Fruit fly (Drosophila melanogaster) whole organism, embryonic: ENCODE results near the gene T48.

Experiments used
- CG10654 ChIP-seq: fragments of 200-800 bp; sonication (Bioruptor generic); optimal IDR thresholded peaks from 2 replicates; lab custom pipeline; 2016; ENCODE audit warnings: missing biosample characterization, missing genetic modification characterization
- CG11247 ChIP-seq: fragments of 200-800 bp; sonication (Bioruptor generic); IDR thresholded peaks from 2 replicates; pipeline ENCODE4 v1.3.6; 2022; ENCODE audit warnings: missing biosample characterization, missing genetic modification characterization
- CG11723 ChIP-seq: fragments of 200-800 bp; sonication (Bioruptor generic); optimal IDR thresholded peaks from 2 replicates; lab custom pipeline; 2017; ENCODE audit warnings: missing biosample characterization, mild to moderate bottlenecking, missing genetic modification characterization
- CG12071 ChIP-seq: fragments of 200-800 bp; sonication (Bioruptor generic); optimal IDR thresholded peaks from 3 replicates; lab custom pipeline; 2018; ENCODE audit warnings: missing biosample characterization, mild to moderate bottlenecking, missing genetic modification characterization
- CG12391 ChIP-seq: fragments of 200-800 bp; sonication (Bioruptor generic); optimal IDR thresholded peaks from 3 replicates; lab custom pipeline; 2018; ENCODE audit warnings: missing biosample characterization, mild to moderate bottlenecking, missing genetic modification characterization, moderate library complexity
- CG12769 ChIP-seq: fragments of 200-800 bp; sonication (Bioruptor generic); optimal IDR thresholded peaks from 2 replicates; lab custom pipeline; 2019; ENCODE audit warnings: missing biosample characterization, mild to moderate bottlenecking, missing genetic modification characterization, moderate library complexity
- CG13296 ChIP-seq: fragments of 200-800 bp; sonication (Bioruptor generic); optimal IDR thresholded peaks from 3 replicates; lab custom pipeline; 2018; ENCODE audit warnings: missing biosample characterization, mild to moderate bottlenecking, missing genetic modification characterization
- CG13894 ChIP-seq: fragments of 200-800 bp; sonication (Bioruptor generic); optimal IDR thresholded peaks from 3 replicates; lab custom pipeline; 2018; ENCODE audit warnings: missing biosample characterization, mild to moderate bottlenecking, missing genetic modification characterization, moderate library complexity
- CG14050 ChIP-seq: fragments of 200-800 bp; sonication (Bioruptor generic); IDR thresholded peaks from 3 replicates; pipeline ENCODE4 v1.3.6; 2022; ENCODE audit warnings: missing biosample characterization, missing genetic modification characterization
- CG1529 ChIP-seq: fragments of 200-800 bp; sonication (Bioruptor generic); optimal IDR thresholded peaks from 3 replicates; lab custom pipeline; 2018; ENCODE audit warnings: missing biosample characterization, missing genetic modification characterization
- CG32532 ChIP-seq: fragments of 200-800 bp; sonication (Bioruptor generic); IDR thresholded peaks from 2 replicates; pipeline ENCODE4 v1.3.6; 2022; ENCODE audit warnings: missing biosample characterization, missing genetic modification characterization
- CG3281 ChIP-seq: fragments of 200-800 bp; sonication (Bioruptor generic); optimal IDR thresholded peaks from 3 replicates; lab custom pipeline; 2017; ENCODE audit warnings: missing biosample characterization, mild to moderate bottlenecking, missing genetic modification characterization
- CG3407 ChIP-seq: fragments of 200-800 bp; sonication (Bioruptor generic); optimal IDR thresholded peaks from 2 replicates; lab custom pipeline; 2018; ENCODE audit warnings: missing biosample characterization, mild to moderate bottlenecking, missing genetic modification characterization
- CG4424 ChIP-seq: fragments of 200-800 bp; sonication (Bioruptor generic); optimal IDR thresholded peaks from 3 replicates; lab custom pipeline; 2016; ENCODE audit warnings: missing biosample characterization, missing genetic modification characterization
- CG4707 ChIP-seq: fragments of 200-800 bp; sonication (Bioruptor generic); optimal IDR thresholded peaks from 2 replicates; lab custom pipeline; 2018; ENCODE audit warnings: missing biosample characterization, mild to moderate bottlenecking, missing genetic modification characterization, moderate library complexity
- CG5180 ChIP-seq: fragments of 200-800 bp; sonication (Bioruptor generic); optimal IDR thresholded peaks from 3 replicates; lab custom pipeline; 2017; ENCODE audit warnings: missing biosample characterization, missing genetic modification characterization, mild to moderate bottlenecking, moderate library complexity, missing genetic modification reagents
- CG5953 ChIP-seq: fragments of 200-800 bp; sonication (Bioruptor generic); IDR thresholded peaks from 2 replicates; pipeline ENCODE4 v1.3.6; 2022; ENCODE audit warnings: missing biosample characterization, missing genetic modification characterization
- CG6683 ChIP-seq: fragments of 200-800 bp; sonication (Bioruptor generic); optimal IDR thresholded peaks from 2 replicates; lab custom pipeline; 2017; ENCODE audit warnings: missing biosample characterization, mild to moderate bottlenecking, missing genetic modification characterization, missing genetic modification reagents
- CG8290 ChIP-seq, 3 experiments: fragments of 200-800 bp; sonication (Bioruptor generic); optimal IDR thresholded peaks; 2 replicates each; lab custom pipeline; 2016 to 2019; ENCODE audit warnings: missing biosample characterization in 3 of 3, missing genetic modification characterization in 3 of 3, mild to moderate bottlenecking in 2 of 3, moderate library complexity in 1 of 3
- CG8359 ChIP-seq: fragments of 200-800 bp; sonication (Bioruptor generic); optimal IDR thresholded peaks from 2 replicates; lab custom pipeline; 2017; ENCODE audit warnings: missing biosample characterization, mild to moderate bottlenecking, missing genetic modification characterization, borderline replicate concordance
- CG8924 ChIP-seq: fragments of 200-800 bp; optimal IDR thresholded peaks from 3 replicates; lab custom pipeline; 2019; ENCODE audit warnings: missing biosample characterization, mild to moderate bottlenecking, missing genetic modification characterization, moderate library complexity
- Ets65A ChIP-seq: fragments of 200-800 bp; sonication (Bioruptor generic); peaks from one replicate; lab custom pipeline; 2016; ENCODE audit warnings: missing biosample characterization, missing genetic modification characterization
- Hr78 ChIP-seq, 2 experiments: fragments of 200-800 bp in 1 of 2; fragments of >200 bp in 1 of 2; sonication (Bioruptor generic) in 1 of 2; optimal IDR thresholded peaks; 2 replicates each; lab custom pipeline; 2017 to 2019; ENCODE audit warnings: missing biosample characterization in 2 of 2, missing genetic modification characterization in 2 of 2, mild to moderate bottlenecking in 1 of 2, moderate library complexity in 1 of 2
- Med ChIP-seq: fragments of 200-800 bp; sonication (Bioruptor generic); peaks from one replicate; lab custom pipeline; 2016; ENCODE audit warnings: missing biosample characterization, missing genetic modification characterization, mild to moderate bottlenecking, inconsistent platforms, moderate library complexity
- Mes4 ChIP-seq: fragments of 200-800 bp; sonication (Bioruptor generic); optimal IDR thresholded peaks from 2 replicates; lab custom pipeline; 2016; ENCODE audit warnings: missing biosample characterization, missing genetic modification characterization
- Mrtf ChIP-seq: fragments of 200-800 bp; sonication (Bioruptor generic); IDR thresholded peaks from 3 replicates; pipeline ENCODE4 v1.3.6; 2022; ENCODE audit warnings: missing biosample characterization, missing genetic modification characterization
- Sox100B ChIP-seq: fragments of 200-800 bp; sonication (Bioruptor generic); optimal IDR thresholded peaks from 3 replicates; lab custom pipeline; 2018; ENCODE audit warnings: missing biosample characterization, mild to moderate bottlenecking, missing genetic modification characterization
- Usf ChIP-seq: fragments of 200-800 bp; sonication (Bioruptor generic); optimal IDR thresholded peaks from 2 replicates; lab custom pipeline; 2017; ENCODE audit warnings: missing genotype, missing biosample characterization, missing genetic modification characterization
- Xbp1 ChIP-seq: fragments of 200-800 bp; sonication (Bioruptor generic); optimal IDR thresholded peaks from 3 replicates; lab custom pipeline; 2016; ENCODE audit warnings: missing biosample characterization, mild to moderate bottlenecking, missing genetic modification characterization
- abd-A ChIP-seq: fragments of 200-800 bp; sonication (Bioruptor generic); optimal IDR thresholded peaks from 3 replicates; lab custom pipeline; 2019; ENCODE audit warnings: missing biosample characterization, mild to moderate bottlenecking, missing genetic modification characterization, moderate library complexity
- ap ChIP-seq: fragments of 200-800 bp; sonication (Bioruptor generic); IDR thresholded peaks from 2 replicates; pipeline ENCODE4 v1.3.6; 2022; ENCODE audit warnings: missing biosample characterization, missing genetic modification characterization
- chinmo ChIP-seq: fragments of 200-800 bp; sonication (Bioruptor generic); IDR thresholded peaks from 4 replicates; pipeline ENCODE4 v1.3.6; 2022; ENCODE audit warnings: missing biosample characterization, missing genetic modification characterization; ENCODE audit not compliant: partially characterized antibody
- dm ChIP-seq: fragments of 200-800 bp; sonication (Bioruptor generic); optimal IDR thresholded peaks from 3 replicates; lab custom pipeline; 2016; ENCODE audit warnings: missing biosample characterization, missing genetic modification characterization
- ems ChIP-seq: fragments of 200-800 bp; sonication (Bioruptor generic); optimal IDR thresholded peaks from 3 replicates; lab custom pipeline; 2016; ENCODE audit warnings: missing biosample characterization, missing genetic modification characterization
- gce ChIP-seq: fragments of 200-800 bp; sonication (Bioruptor generic); IDR thresholded peaks from 3 replicates; pipeline ENCODE4 v1.3.6; 2022; ENCODE audit warnings: missing biosample characterization, missing genetic modification characterization
- gcm ChIP-seq: fragments of 200-800 bp; sonication (Bioruptor generic); optimal IDR thresholded peaks from 2 replicates; lab custom pipeline; 2019; ENCODE audit warnings: missing biosample characterization, mild to moderate bottlenecking, missing genetic modification characterization, moderate library complexity
- nom ChIP-seq: fragments of 200-800 bp; sonication (Bioruptor generic); optimal IDR thresholded peaks from 2 replicates; lab custom pipeline; 2017; ENCODE audit warnings: missing biosample characterization, missing genetic modification characterization, mild to moderate bottlenecking, moderate library complexity, missing genetic modification reagents
- pan ChIP-seq, 4 experiments: fragments of >200 bp in 3 of 4; fragments of 200-800 bp in 1 of 4; sonication (Bioruptor generic) in 1 of 4; optimal IDR thresholded peaks in 3 of 4; IDR thresholded peaks in 1 of 4; 2 replicates each; pipeline versions ENCODE4 v1.3.6 to Lab custom; 2017 to 2022; ENCODE audit warnings: missing biosample characterization in 2 of 4, missing genetic modification characterization in 2 of 4, mixed read lengths in 1 of 4
- peb ChIP-seq: fragments of 200-800 bp; sonication (Bioruptor generic); IDR thresholded peaks from 2 replicates; pipeline ENCODE4 v1.3.6; 2022; ENCODE audit warnings: missing biosample characterization, missing genetic modification characterization
- pzg ChIP-seq: fragments of 200-800 bp; sonication (Bioruptor generic); optimal IDR thresholded peaks from 3 replicates; lab custom pipeline; 2018; ENCODE audit warnings: missing biosample characterization, mild to moderate bottlenecking, missing genetic modification characterization, moderate library complexity
- repo ChIP-seq: fragments of 200-800 bp; sonication (Bioruptor generic); optimal IDR thresholded peaks from 2 replicates; lab custom pipeline; 2016; ENCODE audit warnings: missing biosample characterization, missing genetic modification characterization
- run ChIP-seq: fragments of 200-800 bp; sonication (Bioruptor generic); optimal IDR thresholded peaks from 3 replicates; lab custom pipeline; 2018; ENCODE audit warnings: missing biosample characterization, mild to moderate bottlenecking, missing genetic modification characterization
- sd ChIP-seq: fragments of 200-800 bp; sonication (Bioruptor generic); optimal IDR thresholded peaks from 3 replicates; lab custom pipeline; 2018; ENCODE audit warnings: missing biosample characterization, mild to moderate bottlenecking, missing genetic modification characterization, moderate library complexity
- sqz ChIP-seq: fragments of 200-800 bp; sonication (Bioruptor generic); optimal IDR thresholded peaks from 3 replicates; lab custom pipeline; 2018; ENCODE audit warnings: missing biosample characterization, mild to moderate bottlenecking, missing genetic modification characterization
- ssp ChIP-seq: fragments of 200-800 bp; sonication (Bioruptor generic); IDR thresholded peaks from 2 replicates; pipeline ENCODE4 v1.3.6; 2022; ENCODE audit warnings: missing biosample characterization, missing genetic modification characterization
- tap ChIP-seq: fragments of 200-800 bp; optimal IDR thresholded peaks from 3 replicates; lab custom pipeline; 2019; ENCODE audit warnings: missing biosample characterization, mild to moderate bottlenecking, missing genetic modification characterization, moderate library complexity
- vvl ChIP-seq: fragments of 200-800 bp; sonication (Bioruptor generic); IDR thresholded peaks from 2 replicates; pipeline ENCODE4 v1.3.6; 2022; ENCODE audit warnings: missing biosample characterization, missing genetic modification characterization

The T48 gene

DNA sequence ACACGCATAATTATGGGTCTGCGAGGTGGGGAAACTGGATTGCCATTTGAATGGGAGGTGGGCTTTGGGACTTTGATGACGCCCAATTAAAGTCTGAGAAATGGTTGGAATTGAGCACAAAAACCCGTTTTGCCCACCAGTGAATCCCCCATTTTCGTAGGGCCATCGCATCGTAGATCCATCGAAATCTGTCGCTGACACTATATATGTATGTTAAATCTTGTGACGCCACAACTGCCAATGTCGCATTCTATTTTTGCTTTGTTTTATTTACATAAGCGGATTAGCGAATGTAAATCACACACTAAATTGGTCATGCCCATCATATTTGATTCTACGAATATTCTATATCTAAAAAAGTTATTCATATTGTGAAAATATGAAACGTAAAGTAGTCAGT is 44.9 kb downstream of the T48 start:
- peak; percentile 9 for TF ChIP-seq sd (tag; lab: Kevin White, UChicago)
- no peak for TF ChIP-seq ems (GFP tag; lab: Kevin White, UChicago)
- peak; percentile 40 for TF ChIP-seq Med (GFP tag; lab: Kevin White, UChicago)
- TF ChIP-seq CG13894 (tag; lab: Kevin White, UChicago) = peak; percentile 76
- TF ChIP-seq CG12769 = peak; percentile 74
- peak; percentile 81; the same call in 1 of the 4 replicates for TF ChIP-seq chinmo (GFP tag; lab: Robert Waterston, UW)
- no peak for TF ChIP-seq gce
- TF ChIP-seq Usf (GFP tag; lab: Kevin White, UChicago) = no peak
- peak; percentile 58 for TF ChIP-seq abd-A (tag; lab: Kevin White, UChicago)
- TF ChIP-seq, all 482 proteins: peak for 6

dm6 chr3R:26928424-26928823 is 46.9 kb downstream of the T48 start:
- TF ChIP-seq CG3281 (peak; percentile 32), CG12071 (peak; percentile 19), CG4424 (GFP tag; lab: Kevin White, UChicago) (peak; percentile 55), vvl (GFP tag; lab: Robert Waterston, UW) (peak; percentile 49), run (tag; lab: Kevin White, UChicago) (peak; percentile 26), CG5180 (peak; percentile 30), Mrtf (GFP tag; lab: Robert Waterston, UW) (0 out of 3 replicates have a peak, but pooled peaks have one; percentile 51), CG4707 (GFP tag; lab: Kevin White, UChicago) (peak; percentile 57), CG12391 (tag; lab: Kevin White, UChicago) (peak; percentile 78), nom (GFP tag; lab: Kevin White, UChicago) (peak; percentile 64), CG32532 (GFP tag; lab: Robert Waterston, UW) (no peak), CG8290 (GFP tag; optimal IDR thresholded peaks at IDR 0.05; lab: Kevin White, UChicago) (no peak), CG8290 (tag; optimal IDR thresholded peaks at IDR 0.05; lab: Kevin White, UChicago) (peak in 1 of 2 experiments; percentile 69), pzg (GFP tag; lab: Kevin White, UChicago) (no peak), CG13296 (GFP tag; lab: Kevin White, UChicago) (peak; percentile 35), Hr78 (GFP tag; optimal IDR thresholded peaks at IDR 0.05; lab: Kevin White, UChicago) (peak in 1 of 2 experiments; percentile 18), sqz (peak; percentile 20), CG8359 (peak; percentile 5), ssp (0 out of 2 replicates have a peak, but pooled peaks have one; percentile 21), CG14050 (GFP tag; lab: Robert Waterston, UW) (peak; percentile 47; the same call in 1 of the 3 replicates), dm (GFP tag; lab: Kevin White, UChicago) (no peak), Xbp1 (peak; percentile 60), gcm (peak; percentile 54), CG11247 (GFP tag; lab: Robert Waterston, UW) (peak; percentile 14; the same call in 1 of the 2 replicates), CG8924 (tag; lab: Kevin White, UChicago) (peak; percentile 58), CG1529 (GFP tag; lab: Kevin White, UChicago) (peak; percentile 32), ap (GFP tag; lab: Robert Waterston, UW) (peak; percentile 22; the same call in 1 of the 2 replicates), peb (GFP tag; lab: Robert Waterston, UW) (no peak), CG3407 (GFP tag; lab: Kevin White, UChicago) (peak; percentile 36), tap (tag; lab: Kevin White, UChicago) (peak; percentile 73), CG11723 (GFP tag; lab: Kevin White, UChicago) (peak; percentile 21), CG12769 (peak; percentile 74), Mes4 (no peak), Ets65A (no peak), repo (GFP tag; lab: Kevin White, UChicago) (no peak), CG10654 (peak; percentile 29), CG6683 (GFP tag; lab: Kevin White, UChicago) (peak; percentile 34), Sox100B (GFP tag; lab: Kevin White, UChicago) (peak; percentile 30), CG5953 (GFP tag; lab: Robert Waterston, UW) (0 out of 2 replicates have a peak, but pooled peaks have one; percentile 38), pan (optimal IDR thresholded peaks at IDR 0.05; lab: Kevin White, UChicago) (no peak), pan (GFP tag; optimal IDR thresholded peaks at IDR 0.05 in 1 of 2, IDR thresholded peaks at IDR 0.05 in 1 of 2) (peak in 1 of 2 experiments; percentile 63)
